Fruit fly (Drosophila melanogaster): ENCODE measurements around the gene RNaseX25.

Gene RNaseX25

dm6 chr3L:7935933-7936494, 34.4 kb upstream of the RNaseX25 start, which contains the start of the genes syd and Srp9 (continued):
- TF ChIP-seq tll (GFP tag; optimal IDR thresholded peaks at IDR 0.05) (no peak), CG3407 (GFP tag; optimal IDR thresholded peaks at IDR 0.05) (no peak), run (tag; optimal IDR thresholded peaks at IDR 0.05) (no peak), hkb (optimal IDR thresholded peaks at IDR 0.05) (no peak), hkb (GFP tag; IDR thresholded peaks at IDR 0.05) (no peak), dmrt11E (tag; optimal IDR thresholded peaks at IDR 0.05) (no peak), CG4360 (GFP tag; IDR thresholded peaks at IDR 0.05) (peak; percentile 59), MBD-R2 (GFP tag; IDR thresholded peaks at IDR 0.05) (no peak; the same call in 1 of the 2 replicates), Bteb2 (GFP tag; optimal IDR thresholded peaks at IDR 0.05) (no peak), schlank (tag; optimal IDR thresholded peaks at IDR 0.05) (no peak), exex (tag; optimal IDR thresholded peaks at IDR 0.05) (peak; percentile 36), CG12104 (GFP tag; optimal IDR thresholded peaks at IDR 0.05) (no peak), CTCF (GFP tag; optimal IDR thresholded peaks at IDR 0.05) (no peak), CG14441 (GFP tag; IDR thresholded peaks at IDR 0.05) (no peak), CG15269 (tag; optimal IDR thresholded peaks at IDR 0.05) (no peak), nmo (GFP tag; optimal IDR thresholded peaks at IDR 0.05) (peak; percentile 55), Usf (GFP tag; optimal IDR thresholded peaks at IDR 0.05) (no peak), cg (GFP tag; optimal IDR thresholded peaks at IDR 0.05) (peak; percentile 57), stc (GFP tag; IDR thresholded peaks at IDR 0.05) (no peak), mam (GFP tag; optimal IDR thresholded peaks at IDR 0.05) (no peak), seq (GFP tag; IDR thresholded peaks at IDR 0.05) (no peak), CG17612 (GFP tag; IDR thresholded peaks at IDR 0.05) (no peak), CG9876 (GFP tag; optimal IDR thresholded peaks at IDR 0.05) (no peak), CG2712 (tag; optimal IDR thresholded peaks at IDR 0.05) (peak; percentile 99), Eip74EF (GFP tag; optimal IDR thresholded peaks at IDR 0.05) (no peak), CG31441 (GFP tag; IDR thresholded peaks at IDR 0.05) (no peak), CG6813 (GFP tag; optimal IDR thresholded peaks at IDR 0.05) (no peak), Ravus (GFP tag; IDR thresholded peaks at IDR 0.05) (no peak), Sin3A (optimal IDR thresholded peaks at IDR 0.05) (peak; percentile 53), vnd (GFP tag; IDR thresholded peaks at IDR 0.05; ENCODE audit: partially characterized antibody) (no peak), CG16863 (GFP tag; optimal IDR thresholded peaks at IDR 0.05) (no peak), Hmr (GFP tag; optimal IDR thresholded peaks at IDR 0.05) (peak; percentile 31), CG30403 (GFP tag; optimal IDR thresholded peaks at IDR 0.05) (peak; percentile 5), Sox100B (GFP tag; optimal IDR thresholded peaks at IDR 0.05) (no peak), psq (GFP tag; optimal IDR thresholded peaks at IDR 0.05) (peak; percentile 17), H2.0 (GFP tag; IDR thresholded peaks at IDR 0.05) (no peak), mirr (GFP tag; optimal IDR thresholded peaks at IDR 0.05) (no peak), CG10267 (tag; optimal IDR thresholded peaks at IDR 0.05) (peak; percentile 59), zf30C (GFP tag; optimal IDR thresholded peaks at IDR 0.05) (no peak), CG4617 (GFP tag; optimal IDR thresholded peaks at IDR 0.05; ENCODE audit: borderline replicate concordance) (peak; percentile 94), prd (optimal IDR thresholded peaks at IDR 0.05) (no peak), prd (GFP tag; IDR thresholded peaks at IDR 0.05) (no peak), CG3163 (GFP tag; optimal IDR thresholded peaks at IDR 0.05) (no peak), crol (GFP tag; IDR thresholded peaks at IDR 0.05) (no peak), NFAT (GFP tag; IDR thresholded peaks at IDR 0.05) (no peak), CkIIα-i1 (GFP tag; IDR thresholded peaks at IDR 0.05) (no peak), CG7745 (tag; optimal IDR thresholded peaks at IDR 0.05) (peak; percentile 11), Sry-δ (GFP tag; optimal IDR thresholded peaks at IDR 0.05) (no peak), CG11695 (GFP tag; IDR thresholded peaks at IDR 0.05) (no peak), sug (tag; optimal IDR thresholded peaks at IDR 0.05) (peak; percentile 20), lilli (GFP tag; optimal IDR thresholded peaks at IDR 0.05) (no peak), insv (GFP tag; optimal IDR thresholded peaks at IDR 0.05) (no peak)

Data from whole organism, embryonic.